Worm (Caenorhabditis elegans): ENCODE results near the gene srw-145.

srw-145 gene

DNA sequence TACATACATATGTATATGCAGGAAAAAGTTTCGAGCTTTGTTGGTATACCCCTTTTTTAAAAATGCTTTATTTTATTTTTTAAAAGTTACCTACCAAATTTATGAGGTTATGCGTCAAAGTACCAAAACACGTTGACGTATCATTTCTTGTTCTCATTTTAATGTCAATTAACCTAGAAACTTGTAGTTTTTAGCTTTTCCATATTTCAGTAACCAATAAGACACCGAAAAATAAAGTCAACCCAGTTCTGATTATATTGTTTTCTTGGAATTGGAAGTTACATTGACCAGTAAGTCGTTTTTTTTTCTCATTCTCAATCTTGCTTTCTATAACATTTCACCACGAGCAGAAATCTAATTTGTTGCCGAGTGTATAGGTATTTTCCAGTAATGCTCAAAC lies at the start of gene srw-145:
TSS of gene srw-145 (plus strand) at position 301 of the 400 bp plus-strand sequence.
- TF ChIP-seq lag-1 (GFP tag; IDR thresholded peaks at IDR 0.05) (no peak), ceh-100 (GFP tag; IDR thresholded peaks at IDR 0.05) (no peak), ceh-40 (GFP tag; IDR thresholded peaks at IDR 0.05) (no peak), Y56A3A.18 (GFP tag; IDR thresholded peaks at IDR 0.05) (no peak)

ce11 chrV:13887358-13887757 lies 49.6 kb upstream of the srw-145 start, which contains the start of gene srsx-19:
TSS of gene srsx-19 (plus strand) at chrV:13887658.
- TF ChIP-seq athp-1 (tag; optimal IDR thresholded peaks at IDR 0.05) (no peak), gei-17 (GFP tag; optimal IDR thresholded peaks at IDR 0.05) (no peak), pha-4 (tag; optimal IDR thresholded peaks at IDR 0.05) (no peak), ztf-28 (GFP tag; IDR thresholded peaks at IDR 0.05) (no peak), unc-130 (GFP tag; optimal IDR thresholded peaks at IDR 0.05) (no peak), dox-1 (GFP tag; IDR thresholded peaks at IDR 0.05) (no peak), madf-8 (GFP tag; conservative IDR thresholded peaks at IDR 0.05) (no peak), nhr-27 (tag; optimal IDR thresholded peaks at IDR 0.05) (no peak), B0336.3 (GFP tag; IDR thresholded peaks at IDR 0.05) (no peak), F10E7.11 (tag; optimal IDR thresholded peaks at IDR 0.05) (no peak), ceh-40 (GFP tag; IDR thresholded peaks at IDR 0.05) (no peak), nhr-179 (tag; optimal IDR thresholded peaks at IDR 0.05) (no peak), F39B2.1 (GFP tag; IDR thresholded peaks at IDR 0.05) (no peak), die-1 (tag; optimal IDR thresholded peaks at IDR 0.05) (no peak), snpc-3.4 (tag; optimal IDR thresholded peaks at IDR 0.05) (no peak), Y53F4B.3 (GFP tag; IDR thresholded peaks at IDR 0.05) (no peak), snpc-1.1 (tag; optimal IDR thresholded peaks at IDR 0.05; ENCODE audit: insufficient read depth) (no peak), lin-35 (GFP tag; optimal IDR thresholded peaks at IDR 0.05) (no peak), tbx-9 (tag; optimal IDR thresholded peaks at IDR 0.05; ENCODE audit: borderline replicate concordance) (no peak)

DNA sequence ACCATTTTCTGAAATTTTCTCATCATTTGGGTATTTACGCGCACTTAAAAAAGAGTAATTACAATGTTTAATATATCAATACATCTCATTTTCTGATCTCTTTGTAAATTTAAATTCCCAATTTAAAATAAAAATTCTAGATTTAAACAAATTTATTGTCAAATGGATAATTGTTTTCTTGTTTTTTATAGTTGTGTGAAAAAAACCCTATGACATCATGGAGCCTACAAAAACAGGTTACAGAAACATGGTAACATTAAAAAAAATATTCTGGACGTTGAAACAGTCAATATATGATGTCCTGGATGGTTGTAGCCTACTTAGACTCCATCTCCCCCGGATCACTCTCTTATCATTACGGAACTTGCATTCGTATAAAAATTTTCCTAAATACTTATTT lies 47.4 kb upstream of the srw-145 start, which contains the start of gene spp-12:
TSS of gene spp-12 (plus strand) at position 301 of the 400 bp plus-strand sequence.
- no peak for TF ChIP-seq pbrm-1 (GFP tag; IDR thresholded peaks at IDR 0.05)
- no peak for TF ChIP-seq sea-2 (GFP tag; IDR thresholded peaks at IDR 0.05)
- TF ChIP-seq sptf-2 (GFP tag; optimal IDR thresholded peaks at IDR 0.05), result no peak
- no peak for TF ChIP-seq hsf-1 (GFP tag; IDR thresholded peaks at IDR 0.05)
- TF ChIP-seq snpc-1.1 (tag; optimal IDR thresholded peaks at IDR 0.05; ENCODE audit: insufficient read depth), result no peak
- no peak for TF ChIP-seq Y53G8AR.9 (GFP tag; conservative IDR thresholded peaks at IDR 0.05)
- no peak for TF ChIP-seq lin-26 (GFP tag; IDR thresholded peaks at IDR 0.05)
- no peak for TF ChIP-seq T07F8.4 (tag; optimal IDR thresholded peaks at IDR 0.05)
- TF ChIP-seq Y95B8A.8 (GFP tag; IDR thresholded peaks at IDR 0.05), result no peak
- TF ChIP-seq aptf-3 (GFP tag; IDR thresholded peaks at IDR 0.05), result no peak

- TF ChIP-seq let-526 (GFP tag; IDR thresholded peaks at IDR 0.05), result no peak
- no peak for TF ChIP-seq ceh-100 (GFP tag; IDR thresholded peaks at IDR 0.05)
- no peak for TF ChIP-seq rcor-1 (GFP tag; IDR thresholded peaks at IDR 0.05)
- no peak for TF ChIP-seq B0035.1 (tag; optimal IDR thresholded peaks at IDR 0.05)
- TF ChIP-seq lir-1 (GFP tag; conservative IDR thresholded peaks at IDR 0.05), result no peak
- no peak for TF ChIP-seq Y53G8AR.9 (GFP tag; conservative IDR thresholded peaks at IDR 0.05)
- no peak for TF ChIP-seq hmg-1.2 (GFP tag; IDR thresholded peaks at IDR 0.05)
- TF ChIP-seq let-607 (tag; optimal IDR thresholded peaks at IDR 0.05), result no peak
- TF ChIP-seq repo-1 (tag; optimal IDR thresholded peaks at IDR 0.05), result no peak
- no peak for TF ChIP-seq lag-1 (GFP tag; IDR thresholded peaks at IDR 0.05)
- TF ChIP-seq bed-1 (GFP tag; IDR thresholded peaks at IDR 0.05), result no peak
- TF ChIP-seq snpc-1.3 (tag; optimal IDR thresholded peaks at IDR 0.05; ENCODE audit: insufficient read depth), result no peak
- TF ChIP-seq zim-3 (tag; optimal IDR thresholded peaks at IDR 0.05), result no peak
- no peak for TF ChIP-seq ceh-27 (GFP tag; optimal IDR thresholded peaks at IDR 0.05)
- TF ChIP-seq F39B2.1 (GFP tag; IDR thresholded peaks at IDR 0.05), result no peak
- no peak for TF ChIP-seq T07F8.4 (tag; optimal IDR thresholded peaks at IDR 0.05)
- no peak for TF ChIP-seq ztf-26 (tag; optimal IDR thresholded peaks at IDR 0.05)
Measured at ce11 chrV:13890473-13890872, 46.5 kb upstream of the srw-145 start, which contains the start of gene lbp-8. TSS of gene lbp-8 (plus strand) at chrV:13890773.
